Worm (Caenorhabditis elegans): ENCODE data around the gene dsc-4.

Gene dsc-4

ce11 chrIV:306572-306971 lies 13.8 kb downstream of the dsc-4 start:
- TF ChIP-seq C34F6.9 (tag; optimal IDR thresholded peaks at IDR 0.05): peak; percentile 41
- peak in 1 of 2 experiments; percentile 35 for TF ChIP-seq lsy-2 (tag; optimal IDR thresholded peaks at IDR 0.05)
- TF ChIP-seq unc-55 (GFP tag; optimal IDR thresholded peaks at IDR 0.05): peak; percentile 55
- TF ChIP-seq sma-9 (GFP tag; optimal IDR thresholded peaks at IDR 0.05): peak; percentile 24
- no peak for TF ChIP-seq sma-9 (tag; optimal IDR thresholded peaks at IDR 0.05)
- TF ChIP-seq lin-11 (tag; optimal IDR thresholded peaks at IDR 0.05): no peak
- no peak for TF ChIP-seq ztf-1 (GFP tag; conservative IDR thresholded peaks at IDR 0.05)
- TF ChIP-seq nhr-129 (tag; optimal IDR thresholded peaks at IDR 0.05): peak; percentile 26

ce11 chrIV:305101-305500 lies 15.2 kb downstream of the dsc-4 start:
- TF ChIP-seq dmd-4 (tag; optimal IDR thresholded peaks at IDR 0.05) (no peak), nhr-23 (tag; optimal IDR thresholded peaks at IDR 0.05) (no peak), aly-2 (tag; optimal IDR thresholded peaks at IDR 0.05) (no peak), sma-9 (GFP tag; optimal IDR thresholded peaks at IDR 0.05) (no peak), sma-9 (tag; optimal IDR thresholded peaks at IDR 0.05) (no peak), nhr-237 (tag; optimal IDR thresholded peaks at IDR 0.05) (no peak), lin-13 (GFP tag; optimal IDR thresholded peaks at IDR 0.05) (no peak), Y55F3AM.14 (GFP tag; optimal IDR thresholded peaks at IDR 0.05) (no peak), ceh-16 (tag; optimal IDR thresholded peaks at IDR 0.05) (no peak), lsy-2 (tag; optimal IDR thresholded peaks at IDR 0.05) (no peak), R02D3.7 (tag; optimal IDR thresholded peaks at IDR 0.05) (no peak), ztf-4 (tag; optimal IDR thresholded peaks at IDR 0.05) (no peak), unc-62 (GFP tag; optimal IDR thresholded peaks at IDR 0.05) (no peak), snpc-4 (tag; optimal IDR thresholded peaks at IDR 0.05) (no peak)

- TF ChIP-seq lin-11 (tag; optimal IDR thresholded peaks at IDR 0.05) (no peak), sma-9 (GFP tag; optimal IDR thresholded peaks at IDR 0.05) (peak; percentile 68), sma-9 (tag; optimal IDR thresholded peaks at IDR 0.05) (no peak), sma-3 (GFP tag; optimal IDR thresholded peaks at IDR 0.05) (peak; percentile 3)
Measured at ce11 chrIV:303264-303663, 17.1 kb downstream of the dsc-4 start.

- no peak for TF ChIP-seq egl-27 (tag; optimal IDR thresholded peaks at IDR 0.05)
- no peak for TF ChIP-seq snpc-4 (tag; optimal IDR thresholded peaks at IDR 0.05)
- peak; percentile 38 for TF ChIP-seq crh-2 (tag; optimal IDR thresholded peaks at IDR 0.05)
- TF ChIP-seq nhr-25 (tag; optimal IDR thresholded peaks at IDR 0.05): peak; percentile 26
- no peak for TF ChIP-seq unc-39 (tag; optimal IDR thresholded peaks at IDR 0.05)
- TF ChIP-seq mbf-1 (tag; optimal IDR thresholded peaks at IDR 0.05): no peak
- TF ChIP-seq sma-9 (GFP tag; optimal IDR thresholded peaks at IDR 0.05): peak; percentile 70
- TF ChIP-seq sma-9 (tag; optimal IDR thresholded peaks at IDR 0.05): no peak
- peak; percentile 27 for TF ChIP-seq nhr-129 (tag; optimal IDR thresholded peaks at IDR 0.05)
- TF ChIP-seq mab-5 (tag; optimal IDR thresholded peaks at IDR 0.05): no peak
- no peak for TF ChIP-seq lsy-2 (tag; optimal IDR thresholded peaks at IDR 0.05)
- TF ChIP-seq nhr-21 (tag; optimal IDR thresholded peaks at IDR 0.05): peak; percentile 51
- peak; percentile 18 for TF ChIP-seq fos-1 (tag; optimal IDR thresholded peaks at IDR 0.05)
Measured at ce11 chrIV:302743-303142, 17.6 kb downstream of the dsc-4 start.

- TF ChIP-seq sma-9 (GFP tag; optimal IDR thresholded peaks at IDR 0.05) (peak; percentile 24), sma-9 (tag; optimal IDR thresholded peaks at IDR 0.05) (no peak), sma-3 (GFP tag; optimal IDR thresholded peaks at IDR 0.05) (no peak)
Measured at ce11 chrIV:300307-300706, 20.0 kb downstream of the dsc-4 start.

- TF ChIP-seq alr-1 (tag; optimal IDR thresholded peaks at IDR 0.05) (no peak), nhr-129 (tag; optimal IDR thresholded peaks at IDR 0.05) (no peak), lin-39 (tag; optimal IDR thresholded peaks at IDR 0.05) (no peak), nhr-21 (tag; optimal IDR thresholded peaks at IDR 0.05) (no peak), lsy-2 (tag; optimal IDR thresholded peaks at IDR 0.05) (no peak), lin-13 (GFP tag; optimal IDR thresholded peaks at IDR 0.05) (no peak), elt-1 (tag; optimal IDR thresholded peaks at IDR 0.05) (no peak), ZK546.5 (tag; optimal IDR thresholded peaks at IDR 0.05) (no peak), nhr-77 (tag; optimal IDR thresholded peaks at IDR 0.05) (no peak), skn-1 (tag; optimal IDR thresholded peaks at IDR 0.05) (no peak), sma-3 (GFP tag; optimal IDR thresholded peaks at IDR 0.05) (no peak), lin-11 (tag; optimal IDR thresholded peaks at IDR 0.05) (no peak), Y55F3AM.14 (GFP tag; optimal IDR thresholded peaks at IDR 0.05) (no peak), ztf-1 (GFP tag; conservative IDR thresholded peaks at IDR 0.05) (no peak), zag-1 (tag; optimal IDR thresholded peaks at IDR 0.05) (no peak), dmd-4 (tag; optimal IDR thresholded peaks at IDR 0.05) (no peak), ceh-16 (tag; optimal IDR thresholded peaks at IDR 0.05) (no peak), snpc-4 (tag; optimal IDR thresholded peaks at IDR 0.05) (no peak), C34F6.9 (tag; optimal IDR thresholded peaks at IDR 0.05) (no peak)
Measured at ce11 chrIV:299190-299589, 21.2 kb downstream of the dsc-4 start.
